Worm (Caenorhabditis elegans) whole organism, midembryonic: ENCODE results near the gene col-165.

Source experiments
- T22C8.4 ChIP-seq: fragments of 200-800 bp; sonication (Bioruptor generic); IDR thresholded peaks from 2 replicates; pipeline ENCODE4 v1.3.6; 2022; ENCODE audit warnings: missing genetic modification characterization, missing compliant biosample characterization
- cog-1 ChIP-seq: sonication (generic microtip); optimal IDR thresholded peaks from 2 replicates; lab custom pipeline; 2016; ENCODE audit warnings: missing genetic modification characterization, missing compliant biosample characterization
- flt-1 ChIP-seq: fragments of 200-800 bp; sonication (Bioruptor generic); IDR thresholded peaks from 2 replicates; pipeline ENCODE4 v1.3.6; 2022; ENCODE audit warnings: missing genetic modification characterization, missing compliant biosample characterization
- klf-2 ChIP-seq: fragments of 200-800 bp; sonication (Bioruptor generic); conservative IDR thresholded peaks from 2 replicates; pipeline ENCODE4 v1.3.6; 2022; ENCODE audit warnings: missing genetic modification reagents, missing genetic modification characterization, missing compliant biosample characterization
- tab-1 ChIP-seq: fragments of 200-800 bp; sonication (Bioruptor generic); IDR thresholded peaks from 2 replicates; pipeline ENCODE4 v1.3.6; 2022; ENCODE audit warnings: missing genetic modification characterization, missing compliant biosample characterization
- ztf-23 ChIP-seq: fragments of 200-800 bp; sonication (Bioruptor generic); IDR thresholded peaks from 2 replicates; pipeline ENCODE4 v1.3.6; 2022; ENCODE audit warnings: missing genetic modification reagents, missing genetic modification characterization, missing compliant biosample characterization
- ztf-29 ChIP-seq: fragments of 200-800 bp; sonication (Bioruptor generic); IDR thresholded peaks from 2 replicates; pipeline ENCODE4 v1.3.6; 2022; ENCODE audit warnings: missing genetic modification reagents, missing genetic modification characterization, missing compliant biosample characterization

DNA sequence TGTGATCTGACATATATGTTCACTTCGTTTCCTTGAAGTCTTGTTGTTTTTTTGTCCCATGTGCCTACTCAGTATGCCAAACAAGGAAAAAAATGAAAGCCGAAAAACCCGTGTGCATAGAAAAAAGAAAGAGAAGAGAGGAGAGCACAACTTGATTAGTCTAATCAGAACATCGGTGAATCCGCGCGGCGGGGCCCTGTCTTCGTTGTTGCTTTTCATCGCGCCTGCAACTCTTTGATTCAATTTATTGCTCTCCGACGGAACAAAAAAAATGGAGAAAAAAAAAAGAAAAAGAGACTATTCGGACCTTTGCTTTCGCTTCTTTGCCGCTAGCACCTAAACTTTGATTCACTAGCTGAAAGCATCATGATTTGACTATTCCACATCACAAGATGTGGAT, 38.5 kb upstream of the col-165 start:
- TF ChIP-seq cog-1 (tag; lab: Kevin White, UChicago) (no peak), ztf-29 (GFP tag; lab: Robert Waterston, UW) (no peak), flt-1 (GFP tag; lab: Robert Waterston, UW) (no peak), klf-2 (GFP tag; lab: Robert Waterston, UW) (no peak), T22C8.4 (GFP tag; lab: Robert Waterston, UW) (no peak), ztf-23 (GFP tag; lab: Robert Waterston, UW) (no peak), tab-1 (GFP tag; lab: Robert Waterston, UW) (no peak)
